Worm (Caenorhabditis elegans) whole organism, L2 larva: ENCODE data around the gene F23H11.5.

Experiments
- C34F6.9 ChIP-seq: fragments of 150-350 bp; optimal IDR thresholded peaks from 2 replicates; lab custom pipeline; 2014; ENCODE audit warnings: missing biosample characterization, missing genetic modification characterization
- R02D3.7 ChIP-seq: fragments of 150-350 bp; optimal IDR thresholded peaks from 2 replicates; lab custom pipeline; 2014; ENCODE audit warnings: missing biosample characterization, missing genetic modification characterization
- ZK546.5 ChIP-seq: sonication (generic microtip); optimal IDR thresholded peaks from 2 replicates; lab custom pipeline; 2017; ENCODE audit warnings: missing biosample characterization, missing genetic modification characterization
- alr-1 ChIP-seq: fragments of 150-350 bp; optimal IDR thresholded peaks from 2 replicates; lab custom pipeline; 2014; ENCODE audit warnings: missing biosample characterization, missing genetic modification characterization
- aly-2 ChIP-seq: fragments of 150-350 bp; optimal IDR thresholded peaks from 2 replicates; lab custom pipeline; 2014; ENCODE audit warnings: missing biosample characterization, missing genetic modification characterization
- ama-1 ChIP-seq: fragments of 150-350 bp; optimal IDR thresholded peaks from 2 replicates; lab custom pipeline; 2018; ENCODE audit warnings: inconsistent platforms
- blmp-1 ChIP-seq: sonication (generic microtip); optimal IDR thresholded peaks from 2 replicates; lab custom pipeline; 2017; ENCODE audit warnings: missing genetic modification characterization, mild to moderate bottlenecking, missing compliant biosample characterization, antibody characterized with exemption, moderate library complexity; ENCODE audit not compliant: insufficient read depth
- ceh-16 ChIP-seq: fragments of 150-350 bp; optimal IDR thresholded peaks from 2 replicates; lab custom pipeline; 2014; ENCODE audit warnings: missing biosample characterization, missing genetic modification characterization
- ceh-82 ChIP-seq: fragments of 150-350 bp; optimal IDR thresholded peaks from 2 replicates; lab custom pipeline; 2014; ENCODE audit warnings: missing biosample characterization, missing genetic modification characterization
- crh-2 ChIP-seq: sonication (generic microtip); optimal IDR thresholded peaks from 2 replicates; lab custom pipeline; 2017; ENCODE audit warnings: missing biosample characterization, missing genetic modification characterization
- egl-27 ChIP-seq: sonication (generic microtip); optimal IDR thresholded peaks from 3 replicates; lab custom pipeline; 2017; ENCODE audit warnings: missing biosample characterization, missing genetic modification reagents, missing genetic modification characterization
- elt-3 ChIP-seq: sonication (generic microtip); optimal IDR thresholded peaks from 2 replicates; lab custom pipeline; 2017; ENCODE audit warnings: missing biosample characterization, missing genetic modification characterization
- fos-1 ChIP-seq: fragments of 150-350 bp; optimal IDR thresholded peaks from 2 replicates; lab custom pipeline; 2014; ENCODE audit warnings: missing biosample characterization, missing genetic modification characterization
- gmeb-1 ChIP-seq: fragments of 150-350 bp; optimal IDR thresholded peaks from 2 replicates; lab custom pipeline; 2014; ENCODE audit warnings: missing biosample characterization, missing genetic modification characterization
- lin-11 ChIP-seq: fragments of 150-350 bp; sonication (generic microtip); optimal IDR thresholded peaks from 2 replicates; lab custom pipeline; 2014; ENCODE audit warnings: missing biosample characterization, missing genetic modification characterization, inconsistent platforms, mixed read lengths
- lin-13 ChIP-seq: fragments of 150-350 bp; optimal IDR thresholded peaks from 2 replicates; lab custom pipeline; 2014; ENCODE audit warnings: missing biosample characterization, missing genetic modification reagents, missing genetic modification characterization
- lsy-2 ChIP-seq, 2 experiments: fragments of 150-350 bp in 1 of 2; sonication (generic microtip) in 1 of 2; optimal IDR thresholded peaks; 2 replicates each; lab custom pipeline; 2014 to 2017; ENCODE audit warnings: missing biosample characterization in 2 of 2, missing genetic modification characterization in 2 of 2
- mdl-1 ChIP-seq, 2 experiments: fragments of 150-350 bp in 1 of 2; sonication (generic microtip) in 1 of 2; optimal IDR thresholded peaks; 2 replicates each; lab custom pipeline; 2017; ENCODE audit warnings: missing biosample characterization in 2 of 2, missing genetic modification characterization in 2 of 2
- nhr-10 ChIP-seq: sonication (generic microtip); optimal IDR thresholded peaks from 2 replicates; lab custom pipeline; 2017; ENCODE audit warnings: missing biosample characterization, missing genetic modification characterization
- nhr-12 ChIP-seq: fragments of 150-350 bp; optimal IDR thresholded peaks from 2 replicates; lab custom pipeline; 2014; ENCODE audit warnings: missing biosample characterization, missing genetic modification characterization
- nhr-129 ChIP-seq: fragments of 150-350 bp; optimal IDR thresholded peaks from 2 replicates; lab custom pipeline; 2014; ENCODE audit warnings: missing biosample characterization, missing genetic modification characterization
- nhr-23 ChIP-seq: fragments of 150-350 bp; optimal IDR thresholded peaks from 2 replicates; lab custom pipeline; 2014; ENCODE audit warnings: missing biosample characterization, missing genetic modification reagents, missing genetic modification characterization
- nhr-77 ChIP-seq: fragments of 150-350 bp; optimal IDR thresholded peaks from 2 replicates; lab custom pipeline; 2014; ENCODE audit warnings: missing biosample characterization, missing genetic modification characterization
- peb-1 ChIP-seq: fragments of 150-350 bp; optimal IDR thresholded peaks from 2 replicates; lab custom pipeline; 2014; ENCODE audit warnings: missing biosample characterization, missing genetic modification characterization
- sem-4 ChIP-seq: fragments of 150-350 bp; optimal IDR thresholded peaks from 2 replicates; lab custom pipeline; 2014; ENCODE audit warnings: missing biosample characterization, missing genetic modification reagents, missing genetic modification characterization
- skn-1 ChIP-seq: sonication (generic microtip); optimal IDR thresholded peaks from 2 replicates; lab custom pipeline; 2017; ENCODE audit warnings: missing biosample characterization, missing genetic modification characterization
- sma-3 ChIP-seq: sonication (generic microtip); optimal IDR thresholded peaks from 2 replicates; lab custom pipeline; 2016; ENCODE audit warnings: missing genetic modification reagents, missing genetic modification characterization, missing compliant biosample characterization
- unc-55 ChIP-seq: fragments of 150-350 bp; sonication (generic microtip); optimal IDR thresholded peaks from 3 replicates; lab custom pipeline; 2014; ENCODE audit warnings: missing biosample characterization, missing genetic modification reagents, missing genetic modification characterization
- zag-1 ChIP-seq: fragments of 150-350 bp; optimal IDR thresholded peaks from 2 replicates; lab custom pipeline; 2014; ENCODE audit warnings: missing biosample characterization, missing genetic modification characterization
- ztf-11 ChIP-seq: sonication (generic microtip); optimal IDR thresholded peaks from 2 replicates; lab custom pipeline; 2017; ENCODE audit warnings: missing biosample characterization, missing genetic modification characterization
- ztf-4 ChIP-seq: fragments of 150-350 bp; optimal IDR thresholded peaks from 2 replicates; lab custom pipeline; 2014; ENCODE audit warnings: missing biosample characterization, missing genetic modification characterization

The F23H11.5 gene

ce11 chrIII:910540-911311 is at the start of gene F23H11.5, which contains the start of gene bra-2:
Gene F23H11.5, minus strand, starts transcription at chrIII:910590.
Gene bra-2, plus strand, starts transcription at chrIII:911261.
- TF ChIP-seq ceh-82 (tag; lab: Kevin White, UChicago) = no peak
- TF ChIP-seq lsy-2 (tag; optimal IDR thresholded peaks at IDR 0.05; lab: Kevin White, UChicago) = peak in 1 of 2 experiments; percentile 70
- TF ChIP-seq alr-1 (tag; lab: Kevin White, UChicago) = no peak
- TF ChIP-seq ama-1 (lab: Kevin White, UChicago) = no peak
- TF ChIP-seq R02D3.7 (tag; lab: Kevin White, UChicago) = no peak
- TF ChIP-seq zag-1 = no peak
- no peak for TF ChIP-seq mdl-1 (tag; optimal IDR thresholded peaks at IDR 0.05; lab: Kevin White, UChicago)
- peak; percentile 69 for TF ChIP-seq unc-55 (GFP tag; lab: Kevin White, UChicago)
- peak; percentile 4 for TF ChIP-seq nhr-129 (tag; lab: Kevin White, UChicago)
- TF ChIP-seq blmp-1 (tag; lab: Kevin White, UChicago) = no peak
- TF ChIP-seq peb-1 (tag; lab: Kevin White, UChicago) = no peak
- TF ChIP-seq sma-3 (GFP tag; lab: Kevin White, UChicago) = no peak
- peak; percentile 23 for TF ChIP-seq crh-2 (tag; lab: Kevin White, UChicago)
- TF ChIP-seq C34F6.9 = peak; percentile 63

DNA sequence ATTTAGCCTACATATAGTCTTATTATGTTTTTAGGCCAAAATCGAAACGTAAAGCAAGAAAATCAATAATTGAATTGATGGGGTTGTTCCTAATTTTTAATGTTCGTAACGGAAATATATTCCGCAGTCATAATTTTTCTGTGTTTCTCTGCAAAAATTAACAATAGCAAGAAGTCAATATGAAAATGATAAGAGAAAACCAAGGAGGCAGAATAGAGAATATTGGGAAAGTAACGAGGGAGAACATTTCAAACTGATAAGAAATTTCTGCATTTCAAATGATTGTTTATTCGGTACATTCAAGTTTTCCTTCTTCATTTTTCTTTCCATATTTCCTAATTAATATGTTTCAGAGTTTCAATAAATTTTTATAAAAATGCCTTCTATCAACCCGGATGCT is 45.6 kb upstream of the F23H11.5 start, which contains the start of gene fbxa-54:
Gene fbxa-54, plus strand, starts transcription at position 354 of the 400 bp plus-strand sequence.
- TF ChIP-seq gmeb-1 (tag; lab: Kevin White, UChicago) (peak; percentile 9), crh-2 (tag; lab: Kevin White, UChicago) (no peak), fos-1 (tag; lab: Kevin White, UChicago) (peak; percentile 84)

DNA sequence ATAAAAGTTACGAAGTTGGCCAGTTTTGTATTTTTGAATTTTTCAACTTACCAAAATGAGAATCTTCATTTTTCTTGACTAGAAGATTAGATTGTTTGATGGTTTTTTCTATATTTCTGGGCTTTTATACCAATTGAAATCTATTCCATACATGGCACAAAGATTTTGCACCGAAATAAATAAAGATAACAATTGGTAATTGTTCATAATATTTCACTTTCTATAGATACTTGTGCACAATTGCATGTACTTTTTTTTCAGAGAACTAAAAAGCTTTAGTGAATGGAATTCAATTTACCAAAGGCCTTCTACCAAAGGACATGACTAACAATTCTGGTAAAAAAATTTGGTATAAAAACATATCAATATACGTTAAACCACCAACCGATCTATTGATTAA is 44.2 kb upstream of the F23H11.5 start, which contains the start of the genes T12B5.15 and T12B5.14:
Gene T12B5.15, minus strand, starts transcription at position 101 of the 400 bp plus-strand sequence.
Gene T12B5.14, plus strand, starts transcription at position 321 of the 400 bp plus-strand sequence.
- TF ChIP-seq elt-3 (tag; lab: Kevin White, UChicago) (no peak), nhr-77 (no peak), lin-13 (no peak), skn-1 (tag; lab: Kevin White, UChicago) (no peak), ztf-4 (tag; lab: Kevin White, UChicago) (no peak), C34F6.9 (no peak), blmp-1 (tag; lab: Kevin White, UChicago) (no peak), aly-2 (tag; lab: Kevin White, UChicago) (no peak), egl-27 (tag; lab: Kevin White, UChicago) (no peak), ztf-11 (no peak), gmeb-1 (tag; lab: Kevin White, UChicago) (no peak), mdl-1 (tag; optimal IDR thresholded peaks at IDR 0.05; lab: Kevin White, UChicago) (no peak), alr-1 (tag; lab: Kevin White, UChicago) (no peak), sma-3 (GFP tag; lab: Kevin White, UChicago) (no peak), nhr-10 (tag; lab: Kevin White, UChicago) (no peak)

DNA sequence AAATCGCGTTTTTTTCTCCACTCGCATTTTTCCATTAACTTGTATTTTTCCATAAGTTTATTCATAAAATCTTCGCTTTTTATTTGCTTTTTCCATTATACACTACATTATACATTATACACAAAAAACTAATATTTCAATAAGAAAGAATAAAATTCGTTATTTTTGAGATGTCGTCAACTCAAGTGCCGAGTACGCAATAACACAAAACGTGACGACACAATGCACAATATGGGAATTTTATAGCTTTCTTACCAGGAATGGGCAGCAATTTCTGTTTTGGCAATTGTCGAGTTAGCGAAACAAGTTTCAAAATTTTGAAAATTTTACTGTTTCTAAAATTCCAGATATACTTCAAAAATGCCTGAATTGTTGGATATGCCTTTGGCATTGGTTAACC is 41.8 kb upstream of the F23H11.5 start, which contains the start of gene fbxa-10:
Gene fbxa-10, plus strand, starts transcription at position 207 of the 400 bp plus-strand sequence.
- no peak for TF ChIP-seq sem-4 (tag; lab: Kevin White, UChicago)
- TF ChIP-seq ceh-82 (tag; lab: Kevin White, UChicago) = no peak
- no peak for TF ChIP-seq nhr-12
- peak; percentile 31 for TF ChIP-seq gmeb-1 (tag; lab: Kevin White, UChicago)
- TF ChIP-seq aly-2 (tag; lab: Kevin White, UChicago) = no peak
- no peak for TF ChIP-seq ceh-16 (tag; lab: Kevin White, UChicago)
- no peak for TF ChIP-seq lin-11 (tag; lab: Kevin White, UChicago)
- peak; percentile 21 for TF ChIP-seq C34F6.9
- no peak for TF ChIP-seq nhr-23 (tag; lab: Kevin White, UChicago)
- no peak for TF ChIP-seq ZK546.5 (tag; lab: Kevin White, UChicago)
- TF ChIP-seq nhr-10 (tag; lab: Kevin White, UChicago) = no peak
- TF ChIP-seq alr-1 (tag; lab: Kevin White, UChicago) = no peak
- TF ChIP-seq nhr-129 (tag; lab: Kevin White, UChicago) = no peak
- no peak for TF ChIP-seq skn-1 (tag; lab: Kevin White, UChicago)

- TF ChIP-seq unc-55 (GFP tag; lab: Kevin White, UChicago) (peak; percentile 59), lsy-2 (tag; optimal IDR thresholded peaks at IDR 0.05; lab: Kevin White, UChicago) (peak in 1 of 2 experiments; percentile 54), alr-1 (tag; lab: Kevin White, UChicago) (no peak), C34F6.9 (peak; percentile 39), lin-13 (peak; percentile 2)
Measured at ce11 chrIII:950472-950871, 40.1 kb upstream of the F23H11.5 start, which contains the start of the genes fbxa-67 and fbxa-11. Gene fbxa-67, minus strand, starts transcription at chrIII:950670. Gene fbxa-11, plus strand, starts transcription at chrIII:950869.
